Worm (Caenorhabditis elegans): ENCODE data around the gene F08G2.8.
A peak's percentile ranks its signal among the peaks of the same experiment; 100 is the strongest.
"Not testable (repeated sequence)": the region's sequence is repeated elsewhere in the genome, so short reads cannot be mapped to it uniquely, and the experiment has no call there.

F08G2.8 gene

DNA sequence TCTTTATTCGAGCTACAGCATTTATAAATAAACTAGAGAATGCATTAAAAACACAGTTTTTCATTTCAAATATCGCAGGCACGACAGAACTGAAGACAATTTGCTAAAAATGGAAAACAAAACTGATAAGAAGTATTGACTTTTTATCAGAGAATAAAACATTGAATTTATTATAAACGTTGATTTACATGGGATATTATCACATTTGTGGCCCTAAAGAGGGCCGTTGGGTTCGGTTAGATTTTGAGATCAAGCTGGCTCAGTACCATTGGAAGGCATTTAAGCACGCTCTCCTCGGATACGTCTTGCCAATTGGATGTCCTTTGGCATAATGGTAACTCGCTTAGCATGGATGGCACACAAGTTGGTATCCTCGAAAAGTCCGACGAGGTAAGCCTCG is 27.5 kb upstream of the F08G2.8 start:
- TF ChIP-seq nhr-77 (tag; optimal IDR thresholded peaks at IDR 0.05), result peak; percentile 72
- TF ChIP-seq daf-16 (GFP tag; optimal IDR thresholded peaks at IDR 0.05), result not testable (repeated sequence)
- TF ChIP-seq daf-16 (tag; optimal IDR thresholded peaks at IDR 0.05), result peak; percentile 32

DNA sequence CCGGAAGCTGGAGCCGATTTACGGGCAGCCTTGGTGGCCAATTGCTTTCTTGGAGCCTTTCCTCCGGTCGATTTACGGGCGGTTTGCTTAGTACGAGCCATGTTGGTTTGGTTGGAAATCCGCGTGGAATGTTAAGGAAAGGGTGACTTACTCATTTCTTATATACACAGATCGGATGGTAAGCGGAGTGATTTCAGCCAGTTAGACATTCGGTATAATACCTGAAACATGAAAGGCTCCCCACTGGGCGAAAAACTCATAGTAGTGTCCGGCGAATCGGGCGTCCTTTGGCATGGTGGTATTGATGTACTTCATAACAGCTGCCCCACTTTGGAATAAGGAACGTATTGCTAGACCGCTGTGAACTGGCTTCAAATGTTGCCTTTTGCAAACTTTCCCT is 23.5 kb upstream of the F08G2.8 start, which contains the start of gene his-42:
Gene his-42 (minus strand): TSS at position 101 of the 400 bp plus-strand sequence.
- no peak for TF ChIP-seq nhr-237 (tag; optimal IDR thresholded peaks at IDR 0.05)
- TF ChIP-seq unc-62 (GFP tag; optimal IDR thresholded peaks at IDR 0.05 in 1 of 2), result peak in 1 of 2 experiments; percentile 27
- no peak for TF ChIP-seq unc-62 (tag; optimal IDR thresholded peaks at IDR 0.05)

DNA sequence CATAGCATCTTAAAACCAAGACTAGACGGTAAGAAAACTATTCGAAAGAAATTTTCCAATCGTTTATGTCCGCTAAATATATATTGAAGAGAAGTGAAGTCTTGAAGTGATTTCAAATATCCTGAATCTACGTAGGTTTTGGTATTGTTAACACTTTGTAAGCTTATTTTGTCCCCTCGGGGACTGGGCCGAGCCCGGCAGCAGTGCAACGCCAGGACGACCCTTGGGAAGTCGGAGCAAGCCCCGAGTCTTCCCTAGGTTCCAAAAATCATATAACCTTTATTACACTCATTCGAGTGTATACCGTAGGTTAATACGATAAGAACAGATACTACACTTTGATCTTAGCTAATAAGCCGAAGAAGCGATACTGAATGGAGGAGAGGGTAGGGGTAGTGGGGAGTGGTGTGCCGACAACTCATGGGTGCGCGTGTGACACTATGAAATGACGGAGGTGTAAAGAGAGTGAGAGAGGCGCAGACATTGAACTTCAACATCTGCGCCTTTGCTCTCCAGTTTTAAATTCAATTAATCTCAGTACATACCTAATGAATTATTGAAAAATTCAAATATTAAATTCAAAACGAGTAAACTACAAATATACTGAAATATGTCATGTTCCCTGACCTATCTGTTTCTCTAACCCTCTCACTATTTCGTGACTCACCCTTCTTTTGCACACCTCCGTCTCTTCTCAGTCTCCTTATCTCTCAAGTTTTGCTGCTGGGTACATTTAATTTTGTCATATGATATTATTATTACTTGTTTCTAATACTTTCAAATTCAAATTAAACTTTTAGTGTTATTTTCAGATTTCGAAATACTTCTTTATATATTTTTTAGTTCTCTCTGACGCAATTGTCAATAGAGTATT is 22.7 kb upstream of the F08G2.8 start:
- TF ChIP-seq php-3 (GFP tag; IDR thresholded peaks at IDR 0.05) (peak; percentile 30; the same call in 1 of the 2 replicates), nhr-48 (tag; optimal IDR thresholded peaks at IDR 0.05) (peak; percentile 59), arid-1 (GFP tag; conservative IDR thresholded peaks at IDR 0.05) (peak; percentile 52; the same call in 1 of the 2 replicates), mxl-2 (GFP tag; conservative IDR thresholded peaks at IDR 0.05) (0 out of 2 replicates have a peak, but pooled peaks have one; percentile 32), hlh-30 (tag; optimal IDR thresholded peaks at IDR 0.05; ENCODE audit: insufficient read depth) (peak; percentile 70), dve-1 (tag; optimal IDR thresholded peaks at IDR 0.05; ENCODE audit: insufficient read depth) (peak; percentile 63), mxl-3 (GFP tag; optimal IDR thresholded peaks at IDR 0.05) (peak; percentile 26), Y48G9A.11 (GFP tag; IDR thresholded peaks at IDR 0.05) (0 out of 2 replicates have a peak, but pooled peaks have one; percentile 11), dmd-6 (GFP tag; IDR thresholded peaks at IDR 0.05) (peak; percentile 71), pha-4 (GFP tag; IDR thresholded peaks at IDR 0.05) (peak; percentile 45; the same call in 1 of the 2 replicates), mes-2 (tag; optimal IDR thresholded peaks at IDR 0.05; ENCODE audit: poor library complexity, severe bottlenecking) (peak; percentile 36), ama-1 (optimal IDR thresholded peaks at IDR 0.05) (peak; percentile 83), nhr-77 (tag; optimal IDR thresholded peaks at IDR 0.05) (peak; percentile 90), rbr-2 (tag; optimal IDR thresholded peaks at IDR 0.05) (peak; percentile 39), spr-1 (tag; optimal IDR thresholded peaks at IDR 0.05) (peak; percentile 55), lin-13 (GFP tag; optimal IDR thresholded peaks at IDR 0.05) (peak; percentile 61), mdt-29 (GFP tag; IDR thresholded peaks at IDR 0.05) (peak; percentile 69; the same call in 1 of the 2 replicates), F49E8.2 (tag; optimal IDR thresholded peaks at IDR 0.05; ENCODE audit: borderline replicate concordance) (peak; percentile 81), nhr-102 (tag; optimal IDR thresholded peaks at IDR 0.05) (peak; percentile 69), duxl-1 (tag; optimal IDR thresholded peaks at IDR 0.05; ENCODE audit: poor library complexity) (peak; percentile 37), snpc-1.2 (GFP tag; IDR thresholded peaks at IDR 0.05) (peak; percentile 72), daf-16 (GFP tag; optimal IDR thresholded peaks at IDR 0.05) (peak in 1 of 2 experiments; percentile 41), daf-16 (tag; optimal IDR thresholded peaks at IDR 0.05) (peak; percentile 62), lsy-2 (tag; optimal IDR thresholded peaks at IDR 0.05) (peak; percentile 38 to 55), T26A8.4 (GFP tag; IDR thresholded peaks at IDR 0.05) (peak; percentile 89), mdl-1 (tag; optimal IDR thresholded peaks at IDR 0.05) (peak in 1 of 2 experiments; percentile 43), nhr-76 (tag; optimal IDR thresholded peaks at IDR 0.05) (peak; percentile 28), hlh-11 (tag; optimal IDR thresholded peaks at IDR 0.05) (peak; percentile 71), lin-38 (GFP tag; IDR thresholded peaks at IDR 0.05) (peak; percentile 63), aly-2 (tag; optimal IDR thresholded peaks at IDR 0.05) (peak; percentile 11), nhr-42 (GFP tag; IDR thresholded peaks at IDR 0.05) (peak; percentile 91), unc-130 (GFP tag; optimal IDR thresholded peaks at IDR 0.05) (peak; percentile 57), pqm-1 (tag; optimal IDR thresholded peaks at IDR 0.05) (peak; percentile 8), mep-1 (tag; optimal IDR thresholded peaks at IDR 0.05) (peak; percentile 62), nhr-28 (tag; optimal IDR thresholded peaks at IDR 0.05) (peak; percentile 80), nhr-6 (tag; optimal IDR thresholded peaks at IDR 0.05) (peak; percentile 79), snpc-4 (tag; optimal IDR thresholded peaks at IDR 0.05) (peak; percentile 85)
- TF ChIP-seq pha-4 (tag; optimal IDR thresholded peaks at IDR 0.05), result not testable (repeated sequence)

Measured in whole organism, L4 larva.